Worm (Caenorhabditis elegans): ENCODE results near the gene R04B5.11.

DNA sequence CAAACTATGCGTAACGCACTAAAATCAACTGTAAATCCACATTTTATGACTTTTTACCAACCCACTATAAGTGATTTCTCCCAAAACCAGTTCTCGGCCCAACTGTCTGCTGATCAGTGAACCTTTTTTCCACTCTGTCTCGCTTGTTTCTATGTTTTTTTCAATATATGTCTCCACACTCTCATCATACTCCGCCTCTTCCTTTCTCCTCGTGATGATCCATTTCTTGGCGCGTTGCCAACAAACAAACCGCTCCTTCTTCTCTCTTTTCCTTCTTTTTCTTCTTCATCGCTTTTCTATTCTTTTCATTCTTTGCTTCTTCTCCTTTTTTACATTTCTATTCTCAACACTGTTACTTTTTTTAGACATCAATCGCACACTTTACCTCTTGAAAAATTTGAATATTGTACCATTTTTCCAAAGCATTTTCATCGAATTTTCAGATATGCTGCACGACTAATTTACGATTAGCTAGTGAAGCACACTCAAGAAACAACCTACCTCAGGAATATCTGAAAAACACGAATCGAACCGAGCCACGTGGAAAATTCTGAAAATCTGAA is 47.7 kb downstream of the R04B5.11 start, which contains the start of gene T06E8.8:
- no peak for TF ChIP-seq unc-130 (GFP tag; optimal IDR thresholded peaks at IDR 0.05)
- TF ChIP-seq nhr-90 (tag; optimal IDR thresholded peaks at IDR 0.05), result no peak
- no peak for TF ChIP-seq athp-1 (tag; optimal IDR thresholded peaks at IDR 0.05)
- TF ChIP-seq unc-62 (GFP tag; optimal IDR thresholded peaks at IDR 0.05), result no peak
- no peak for TF ChIP-seq ztf-28 (GFP tag; IDR thresholded peaks at IDR 0.05)
- no peak for TF ChIP-seq lir-1 (GFP tag; conservative IDR thresholded peaks at IDR 0.05)
- TF ChIP-seq ama-1 (optimal IDR thresholded peaks at IDR 0.05), result no peak
- TF ChIP-seq ama-1 (GFP tag; optimal IDR thresholded peaks at IDR 0.05), result no peak
- TF ChIP-seq sptf-2 (GFP tag; optimal IDR thresholded peaks at IDR 0.05), result no peak
- no peak for TF ChIP-seq sea-2 (GFP tag; IDR thresholded peaks at IDR 0.05)
- no peak for TF ChIP-seq snpc-4 (GFP tag; optimal IDR thresholded peaks at IDR 0.05)
- TF ChIP-seq snpc-4 (tag; optimal IDR thresholded peaks at IDR 0.05), result no peak
- no peak for TF ChIP-seq egl-18 (GFP tag; IDR thresholded peaks at IDR 0.05)
- no peak for TF ChIP-seq bed-2 (GFP tag; IDR thresholded peaks at IDR 0.05)
